Worm (Caenorhabditis elegans): ENCODE data around the gene fbxb-44.

- no peak for TF ChIP-seq skn-1 (tag; optimal IDR thresholded peaks at IDR 0.05)
- TF ChIP-seq lin-13 (GFP tag; optimal IDR thresholded peaks at IDR 0.05) = no peak
- TF ChIP-seq pag-3 (tag; optimal IDR thresholded peaks at IDR 0.05; ENCODE audit: borderline replicate concordance, insufficient read depth) = no peak
- TF ChIP-seq blmp-1 (tag; optimal IDR thresholded peaks at IDR 0.05) = no peak
- no peak for TF ChIP-seq zag-1 (tag; optimal IDR thresholded peaks at IDR 0.05)
- no peak for TF ChIP-seq nhr-76 (tag; optimal IDR thresholded peaks at IDR 0.05)
Observed at ce11 chrII:1568214-1568613, 29.5 kb downstream of the fbxb-44 start, which contains the start of gene fbxb-49.

All from whole organism, L1 larva.